Worm (Caenorhabditis elegans): ENCODE results near the gene gpcp-2.

Gene gpcp-2

DNA sequence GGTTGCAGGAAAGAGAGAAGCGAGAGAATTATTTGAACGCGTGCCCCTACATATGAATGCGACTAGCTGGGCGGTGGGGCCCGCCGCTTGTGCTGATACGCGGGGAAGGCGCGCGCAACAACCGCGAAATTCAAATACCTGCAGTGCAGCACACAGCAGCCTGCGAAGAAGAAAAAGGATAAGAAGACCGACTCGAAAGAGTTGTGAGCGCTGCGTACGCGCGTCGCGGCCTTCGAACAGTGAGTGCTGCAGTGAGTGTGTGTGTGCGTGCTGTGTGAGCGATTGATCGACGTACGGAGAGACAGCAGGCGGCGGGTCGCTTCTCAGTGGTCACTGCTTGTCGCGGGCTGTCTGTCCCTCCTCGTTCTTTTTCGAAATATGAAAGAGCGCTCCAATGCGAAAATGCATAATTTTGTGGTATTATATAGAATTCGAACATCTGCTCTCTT is 44.9 kb downstream of the gpcp-2 start (continued):
- no peak for TF ChIP-seq rec-8 (tag; optimal IDR thresholded peaks at IDR 0.05)
- TF ChIP-seq athp-1 (tag; optimal IDR thresholded peaks at IDR 0.05), result peak; percentile 82
- TF ChIP-seq tlf-1 (GFP tag; optimal IDR thresholded peaks at IDR 0.05), result peak; percentile 67
- no peak for TF ChIP-seq F49E8.2 (tag; optimal IDR thresholded peaks at IDR 0.05; ENCODE audit: insufficient read depth)
- TF ChIP-seq fkh-3 (tag; optimal IDR thresholded peaks at IDR 0.05), result no peak
- TF ChIP-seq lir-1 (GFP tag; conservative IDR thresholded peaks at IDR 0.05), result peak; percentile 95
- TF ChIP-seq F39B2.1 (GFP tag; IDR thresholded peaks at IDR 0.05), result no peak
- no peak for TF ChIP-seq Y79H2A.3 (GFP tag; conservative IDR thresholded peaks at IDR 0.05)
- TF ChIP-seq ekl-4 (GFP tag; IDR thresholded peaks at IDR 0.05), result peak; percentile 89
- TF ChIP-seq lsl-1 (GFP tag; optimal IDR thresholded peaks at IDR 0.05), result peak; percentile 22
- TF ChIP-seq ccch-3 (GFP tag; optimal IDR thresholded peaks at IDR 0.05), result no peak
- TF ChIP-seq ceh-58 (GFP tag; IDR thresholded peaks at IDR 0.05), result no peak
- no peak for TF ChIP-seq ztf-25 (GFP tag; IDR thresholded peaks at IDR 0.05)
- TF ChIP-seq attf-3 (GFP tag; conservative IDR thresholded peaks at IDR 0.05), result peak; percentile 72
- 0 out of 2 replicates have a peak, but pooled peaks have one; percentile 79 for TF ChIP-seq sea-2 (GFP tag; IDR thresholded peaks at IDR 0.05)
- TF ChIP-seq ets-4 (GFP tag; optimal IDR thresholded peaks at IDR 0.05), result peak; percentile 15
- TF ChIP-seq cebp-2 (GFP tag; IDR thresholded peaks at IDR 0.05), result 0 out of 2 replicates have a peak, but pooled peaks have one; percentile 21
- TF ChIP-seq madf-6 (GFP tag; IDR thresholded peaks at IDR 0.05), result peak; percentile 38; the same call in 1 of the 2 replicates
- TF ChIP-seq C06A6.2 (GFP tag; conservative IDR thresholded peaks at IDR 0.05), result peak; percentile 74
- no peak for TF ChIP-seq Y53F4B.3 (GFP tag; IDR thresholded peaks at IDR 0.05)
- TF ChIP-seq dpff-1 (tag; optimal IDR thresholded peaks at IDR 0.05), result no peak
- peak; percentile 72; the same call in 1 of the 2 replicates for TF ChIP-seq madf-3 (GFP tag; IDR thresholded peaks at IDR 0.05)
- no peak for TF ChIP-seq sdz-38 (tag; optimal IDR thresholded peaks at IDR 0.05)
- TF ChIP-seq nhr-27 (tag; optimal IDR thresholded peaks at IDR 0.05), result no peak
- no peak for TF ChIP-seq hlh-26 (GFP tag; conservative IDR thresholded peaks at IDR 0.05)
- TF ChIP-seq K12H6.12 (tag; optimal IDR thresholded peaks at IDR 0.05), result peak; percentile 98
- TF ChIP-seq hsf-1 (GFP tag; IDR thresholded peaks at IDR 0.05), result 0 out of 2 replicates have a peak, but pooled peaks have one; percentile 38
- TF ChIP-seq K11D2.4 (GFP tag; IDR thresholded peaks at IDR 0.05), result peak; percentile 93
- peak; percentile 68 for TF ChIP-seq unc-62 (GFP tag; optimal IDR thresholded peaks at IDR 0.05)
- TF ChIP-seq F57A8.1 (GFP tag; optimal IDR thresholded peaks at IDR 0.05), result no peak
- no peak for TF ChIP-seq mes-4 (tag; optimal IDR thresholded peaks at IDR 0.05)
- peak; percentile 30 for TF ChIP-seq efl-1 (GFP tag; optimal IDR thresholded peaks at IDR 0.05)
- TF ChIP-seq madf-10 (tag; optimal IDR thresholded peaks at IDR 0.05), result peak; percentile 90
- TF ChIP-seq F10E7.11 (tag; optimal IDR thresholded peaks at IDR 0.05), result peak; percentile 23
- TF ChIP-seq B0336.3 (GFP tag; IDR thresholded peaks at IDR 0.05), result peak; percentile 90
- TF ChIP-seq let-526 (GFP tag; IDR thresholded peaks at IDR 0.05), result peak; percentile 88
- TF ChIP-seq F37B4.10 (GFP tag; IDR thresholded peaks at IDR 0.05), result no peak
- TF ChIP-seq mcd-1 (GFP tag; IDR thresholded peaks at IDR 0.05), result peak; percentile 91
- TF ChIP-seq bed-1 (GFP tag; IDR thresholded peaks at IDR 0.05), result no peak
- peak; percentile 87 for TF ChIP-seq ceh-27 (GFP tag; optimal IDR thresholded peaks at IDR 0.05)
- peak; percentile 68 for TF ChIP-seq hmg-1.2 (GFP tag; IDR thresholded peaks at IDR 0.05)
- peak; percentile 69 for TF ChIP-seq ceh-100 (GFP tag; IDR thresholded peaks at IDR 0.05)
- TF ChIP-seq madf-8 (GFP tag; conservative IDR thresholded peaks at IDR 0.05), result 0 out of 2 replicates have a peak, but pooled peaks have one; percentile 14
- TF ChIP-seq mxl-1 (tag; optimal IDR thresholded peaks at IDR 0.05), result no peak
- TF ChIP-seq lin-26 (GFP tag; IDR thresholded peaks at IDR 0.05), result peak; percentile 79
- TF ChIP-seq T07F8.4 (tag; optimal IDR thresholded peaks at IDR 0.05), result peak; percentile 46
- TF ChIP-seq ZK185.1 (tag; optimal IDR thresholded peaks at IDR 0.05; ENCODE audit: poor library complexity, severe bottlenecking), result peak; percentile 41
- TF ChIP-seq Y67H2A.10 (GFP tag; conservative IDR thresholded peaks at IDR 0.05), result peak; percentile 41; the same call in 1 of the 2 replicates
- TF ChIP-seq ztf-28 (GFP tag; IDR thresholded peaks at IDR 0.05), result peak; percentile 41; the same call in 1 of the 2 replicates
